Fruit fly (Drosophila melanogaster) whole organism, embryonic: ENCODE measurements around the gene CG7656.

Experiments
- B-H1 ChIP-seq: fragments of 200-800 bp; sonication (Bioruptor generic); IDR thresholded peaks from 3 replicates; pipeline ENCODE4 v1.3.6; 2022; ENCODE audit warnings: missing biosample characterization, missing genetic modification characterization
- BEAF-32 ChIP-seq: fragments of 200-800 bp; sonication (Bioruptor generic); optimal IDR thresholded peaks from 3 replicates; lab custom pipeline; 2017; ENCODE audit warnings: missing biosample characterization, missing genetic modification characterization, mild to moderate bottlenecking, moderate library complexity, missing genetic modification reagents
- Blimp-1 ChIP-seq: fragments of 200-800 bp; sonication (Bioruptor generic); optimal IDR thresholded peaks from 3 replicates; lab custom pipeline; 2018; ENCODE audit warnings: missing biosample characterization, missing genetic modification characterization, mild to moderate bottlenecking, moderate library complexity, missing genetic modification reagents
- CG10267 ChIP-seq: fragments of 200-800 bp; sonication (Bioruptor generic); optimal IDR thresholded peaks from 2 replicates; lab custom pipeline; 2018; ENCODE audit warnings: missing biosample characterization, mild to moderate bottlenecking, missing genetic modification characterization, moderate library complexity
- CG10543 ChIP-seq: fragments of 200-800 bp; sonication (Bioruptor generic); optimal IDR thresholded peaks from 3 replicates; lab custom pipeline; 2017; ENCODE audit warnings: missing biosample characterization, mild to moderate bottlenecking, missing genetic modification characterization, moderate library complexity
- CG11696 ChIP-seq: fragments of 200-800 bp; sonication (Bioruptor generic); IDR thresholded peaks from 2 replicates; pipeline ENCODE4 v1.3.6; 2022; ENCODE audit warnings: missing biosample characterization, missing genetic modification characterization
- CG15269 ChIP-seq: fragments of 200-800 bp; sonication (Bioruptor generic); optimal IDR thresholded peaks from 2 replicates; lab custom pipeline; 2018; ENCODE audit warnings: missing biosample characterization, mild to moderate bottlenecking, missing genetic modification characterization, moderate library complexity
- CG1647 ChIP-seq: fragments of 200-800 bp; sonication (Bioruptor generic); optimal IDR thresholded peaks from 3 replicates; lab custom pipeline; 2016; ENCODE audit warnings: missing biosample characterization, missing genetic modification characterization
- CG17912 ChIP-seq: fragments of 200-800 bp; sonication (Bioruptor generic); optimal IDR thresholded peaks from 2 replicates; lab custom pipeline; 2018; ENCODE audit warnings: missing biosample characterization, mild to moderate bottlenecking, missing genetic modification characterization
- CG2120 ChIP-seq: fragments of 200-800 bp; sonication (Bioruptor generic); optimal IDR thresholded peaks from 3 replicates; lab custom pipeline; 2016; ENCODE audit warnings: missing biosample characterization, missing genetic modification characterization
- CG2199 ChIP-seq: fragments of 200-800 bp; sonication (Bioruptor generic); IDR thresholded peaks from 3 replicates; pipeline ENCODE4 v1.3.6; 2022; ENCODE audit warnings: missing biosample characterization, missing genetic modification characterization
- CG2678 ChIP-seq: fragments of 200-800 bp; sonication (Bioruptor generic); optimal IDR thresholded peaks from 3 replicates; lab custom pipeline; 2019; ENCODE audit warnings: missing biosample characterization, mild to moderate bottlenecking, missing genetic modification characterization, moderate library complexity
- CG3163 ChIP-seq: fragments of 200-800 bp; sonication (Bioruptor generic); optimal IDR thresholded peaks from 3 replicates; lab custom pipeline; 2016; ENCODE audit warnings: missing biosample characterization, missing genetic modification characterization
- CG32532 ChIP-seq: fragments of 200-800 bp; sonication (Bioruptor generic); IDR thresholded peaks from 2 replicates; pipeline ENCODE4 v1.3.6; 2022; ENCODE audit warnings: missing biosample characterization, missing genetic modification characterization
- CG4360 ChIP-seq: fragments of 200-800 bp; sonication (Bioruptor generic); IDR thresholded peaks from 2 replicates; pipeline ENCODE4 v1.3.6; 2022; ENCODE audit warnings: missing biosample characterization, missing genetic modification characterization
- CG4730 ChIP-seq: fragments of 200-800 bp; sonication (Bioruptor generic); IDR thresholded peaks from 2 replicates; pipeline ENCODE4 v1.3.6; 2022; ENCODE audit warnings: missing biosample characterization, missing genetic modification characterization
- CG6689 ChIP-seq: fragments of 200-800 bp; sonication (Bioruptor generic); IDR thresholded peaks from 2 replicates; pipeline ENCODE4 v1.3.6; 2022; ENCODE audit warnings: missing biosample characterization, missing genetic modification characterization
- CG8765 ChIP-seq: fragments of 200-800 bp; sonication (Bioruptor generic); IDR thresholded peaks from 2 replicates; pipeline ENCODE4 v1.3.6; 2022; ENCODE audit warnings: missing biosample characterization, missing genetic modification characterization
- CG9437 ChIP-seq: fragments of 200-800 bp; sonication (Bioruptor generic); optimal IDR thresholded peaks from 2 replicates; lab custom pipeline; 2018; ENCODE audit warnings: missing biosample characterization, mild to moderate bottlenecking, missing genetic modification characterization
- CG9797 ChIP-seq: fragments of 200-800 bp; sonication (Bioruptor generic); optimal IDR thresholded peaks from 3 replicates; lab custom pipeline; 2018; ENCODE audit warnings: missing biosample characterization, mild to moderate bottlenecking, missing genetic modification characterization
- CG9876 ChIP-seq: fragments of 200-800 bp; sonication (Bioruptor generic); optimal IDR thresholded peaks from 2 replicates; lab custom pipeline; 2016; ENCODE audit warnings: missing biosample characterization, missing genetic modification characterization
- D19A ChIP-seq: fragments of 200-800 bp; optimal IDR thresholded peaks from 3 replicates; lab custom pipeline; 2019; ENCODE audit warnings: missing biosample characterization, mild to moderate bottlenecking, missing genetic modification characterization, moderate library complexity
- Ets97D ChIP-seq: fragments of 200-800 bp; sonication (Bioruptor generic); optimal IDR thresholded peaks from 3 replicates; lab custom pipeline; 2016; ENCODE audit warnings: missing biosample characterization, missing genetic modification characterization
- Fer1 ChIP-seq: fragments of 200-800 bp; sonication (Bioruptor generic); optimal IDR thresholded peaks from 2 replicates; lab custom pipeline; 2017; ENCODE audit warnings: missing biosample characterization, mild to moderate bottlenecking, missing genetic modification characterization
- HHEX ChIP-seq: fragments of 200-800 bp; sonication (Bioruptor generic); optimal IDR thresholded peaks from 3 replicates; lab custom pipeline; 2017; ENCODE audit warnings: missing biosample characterization, mild to moderate bottlenecking, missing genetic modification characterization, missing genetic modification reagents
- Lpt ChIP-seq: fragments of >200 bp; optimal IDR thresholded peaks from 2 replicates; lab custom pipeline; 2018; ENCODE audit warnings: missing biosample characterization, missing genetic modification characterization
- MTF-1 ChIP-seq: fragments of 200-800 bp; sonication (Bioruptor generic); optimal IDR thresholded peaks from 2 replicates; lab custom pipeline; 2018; ENCODE audit warnings: missing biosample characterization, mild to moderate bottlenecking, missing genetic modification characterization, borderline replicate concordance
- Max ChIP-seq: fragments of 200-800 bp; sonication (Bioruptor generic); optimal IDR thresholded peaks from 2 replicates; lab custom pipeline; 2016; ENCODE audit warnings: missing biosample characterization, mild to moderate bottlenecking, missing genetic modification characterization
- Med ChIP-seq: fragments of 200-800 bp; sonication (Bioruptor generic); peaks from one replicate; lab custom pipeline; 2016; ENCODE audit warnings: missing biosample characterization, missing genetic modification characterization, mild to moderate bottlenecking, inconsistent platforms, moderate library complexity
- Mes4 ChIP-seq: fragments of 200-800 bp; sonication (Bioruptor generic); optimal IDR thresholded peaks from 2 replicates; lab custom pipeline; 2016; ENCODE audit warnings: missing biosample characterization, missing genetic modification characterization
- Poxn ChIP-seq: fragments of 200-800 bp; sonication (Bioruptor generic); IDR thresholded peaks from 2 replicates; pipeline ENCODE4 v1.3.6; 2022; ENCODE audit warnings: missing biosample characterization, missing genetic modification characterization
- Rx ChIP-seq: fragments of 200-800 bp; sonication (Bioruptor generic); IDR thresholded peaks from 2 replicates; pipeline ENCODE4 v1.3.6; 2022; ENCODE audit warnings: missing biosample characterization, missing genetic modification characterization
- chm ChIP-seq: fragments of 200-800 bp; sonication (Bioruptor generic); IDR thresholded peaks from 2 replicates; pipeline ENCODE4 v1.3.6; 2022; ENCODE audit warnings: missing biosample characterization, missing genetic modification characterization
- crc ChIP-seq: fragments of 200-800 bp; sonication (Bioruptor generic); optimal IDR thresholded peaks from 2 replicates; lab custom pipeline; 2016; ENCODE audit warnings: missing biosample characterization, missing genetic modification characterization
- dmrt99B ChIP-seq: fragments of 200-800 bp; sonication (Bioruptor generic); optimal IDR thresholded peaks from 2 replicates; lab custom pipeline; 2018; ENCODE audit warnings: missing biosample characterization, mild to moderate bottlenecking, missing genetic modification characterization, moderate library complexity
- fd102C ChIP-seq: fragments of 200-800 bp; sonication (Bioruptor generic); optimal IDR thresholded peaks from 2 replicates; lab custom pipeline; 2018; ENCODE audit warnings: missing biosample characterization, mild to moderate bottlenecking, missing genetic modification characterization, moderate library complexity
- fu2 ChIP-seq: fragments of 200-800 bp; sonication (Bioruptor generic); optimal IDR thresholded peaks from 2 replicates; lab custom pipeline; 2016; ENCODE audit warnings: missing biosample characterization, missing genetic modification characterization
- gcm2 ChIP-seq: fragments of 200-800 bp; sonication (Bioruptor generic); optimal IDR thresholded peaks from 2 replicates; lab custom pipeline; 2016; ENCODE audit warnings: missing biosample characterization, missing genetic modification characterization
- h ChIP-seq: fragments of >200 bp; optimal IDR thresholded peaks from 2 replicates; lab custom pipeline; 2017
- luna ChIP-seq: fragments of 200-800 bp; sonication (Bioruptor generic); optimal IDR thresholded peaks from 2 replicates; lab custom pipeline; 2016; ENCODE audit warnings: missing biosample characterization, missing genetic modification characterization
- maf-S ChIP-seq: fragments of 200-800 bp; sonication (Bioruptor generic); optimal IDR thresholded peaks from 2 replicates; lab custom pipeline; 2016; ENCODE audit warnings: missing biosample characterization, missing genetic modification characterization
- pho ChIP-seq: fragments of 200-800 bp; sonication (Bioruptor generic); optimal IDR thresholded peaks from 2 replicates; lab custom pipeline; 2016; ENCODE audit warnings: missing biosample characterization, missing genetic modification characterization
- ro ChIP-seq: fragments of 200-800 bp; sonication (Bioruptor generic); IDR thresholded peaks from 2 replicates; pipeline ENCODE4 v1.3.6; 2022; ENCODE audit warnings: missing biosample characterization, missing genetic modification characterization
- slbo ChIP-seq: fragments of 200-800 bp; sonication (Bioruptor generic); IDR thresholded peaks from 2 replicates; pipeline ENCODE4 v1.3.6; 2022; ENCODE audit warnings: missing biosample characterization, missing genetic modification characterization
- sqz ChIP-seq: fragments of 200-800 bp; sonication (Bioruptor generic); optimal IDR thresholded peaks from 3 replicates; lab custom pipeline; 2018; ENCODE audit warnings: missing biosample characterization, mild to moderate bottlenecking, missing genetic modification characterization
- stwl ChIP-seq: fragments of 200-800 bp; sonication (Bioruptor generic); optimal IDR thresholded peaks from 3 replicates; lab custom pipeline; 2018; ENCODE audit warnings: missing biosample characterization, mild to moderate bottlenecking, missing genetic modification characterization, moderate library complexity
- twi ChIP-seq: fragments of 200-800 bp; optimal IDR thresholded peaks from 2 replicates; lab custom pipeline; 2019; ENCODE audit warnings: missing biosample characterization, mild to moderate bottlenecking, missing genetic modification characterization, moderate library complexity
- z ChIP-seq: fragments of 200-800 bp; sonication (Bioruptor generic); IDR thresholded peaks from 3 replicates; pipeline ENCODE4 v1.3.6; 2022; ENCODE audit warnings: missing biosample characterization, missing genetic modification characterization
- zen2 ChIP-seq: fragments of 200-800 bp; sonication (Bioruptor generic); IDR thresholded peaks from 3 replicates; pipeline ENCODE4 v1.3.6; 2022; ENCODE audit warnings: missing biosample characterization, missing genetic modification characterization; ENCODE audit not compliant: partially characterized antibody

Gene CG7656

dm6 chr3L:15587445-15588381, at the start of gene CG7656 (continued):
- TF ChIP-seq CG2120 (GFP tag; lab: Kevin White, UChicago) = peak; percentile 82
- TF ChIP-seq CG9876 (GFP tag; lab: Kevin White, UChicago) = peak; percentile 73
- TF ChIP-seq CG17912 (GFP tag; lab: Kevin White, UChicago) = peak; percentile 62
- peak; percentile 43 for TF ChIP-seq Max (GFP tag; lab: Kevin White, UChicago)
- TF ChIP-seq CG8765 = peak; percentile 23; the same call in 1 of the 2 replicates
- TF ChIP-seq Med (GFP tag; lab: Kevin White, UChicago) = peak; percentile 98
- peak; percentile 14; the same call in 1 of the 2 replicates for TF ChIP-seq CG4730
- TF ChIP-seq Rx (GFP tag; lab: Robert Waterston, UW) = 0 out of 2 replicates have a peak, but pooled peaks have one; percentile 10
- TF ChIP-seq Lpt = no peak
- no peak for TF ChIP-seq zen2 (GFP tag; lab: Robert Waterston, UW)
- no peak for TF ChIP-seq z (GFP tag; lab: Robert Waterston, UW)
- no peak for TF ChIP-seq D19A
- TF ChIP-seq CG10543 (GFP tag; lab: Kevin White, UChicago) = no peak
- TF ChIP-seq CG11696 = peak; percentile 94
- peak; percentile 14 for TF ChIP-seq CG9437 (GFP tag; lab: Kevin White, UChicago)
- no peak for TF ChIP-seq CG10267 (tag; lab: Kevin White, UChicago)
- TF ChIP-seq CG2678 (tag; lab: Kevin White, UChicago) = no peak
- peak; percentile 70; the same call in 1 of the 3 replicates for TF ChIP-seq CG2199
- peak; percentile 80 for TF ChIP-seq CG1647 (GFP tag; lab: Kevin White, UChicago)
- TF ChIP-seq sqz (GFP tag; lab: Kevin White, UChicago) = no peak
- TF ChIP-seq Mes4 (GFP tag; lab: Kevin White, UChicago) = peak; percentile 67
- peak; percentile 59 for TF ChIP-seq stwl (tag; lab: Kevin White, UChicago)
- TF ChIP-seq fd102C = peak; percentile 2
- TF ChIP-seq fu2 (GFP tag; lab: Kevin White, UChicago) = peak; percentile 77
- TF ChIP-seq CG15269 (tag; lab: Kevin White, UChicago) = peak; percentile 20
- TF ChIP-seq crc = peak; percentile 65
- TF ChIP-seq pho = peak; percentile 76
- TF ChIP-seq HHEX = no peak
- no peak for TF ChIP-seq ro (GFP tag; lab: Robert Waterston, UW)
- TF ChIP-seq CG32532 (GFP tag; lab: Robert Waterston, UW) = peak; percentile 75
- peak; percentile 63 for TF ChIP-seq luna (GFP tag; lab: Kevin White, UChicago)
- TF ChIP-seq MTF-1 (GFP tag; lab: Kevin White, UChicago) = peak; percentile 37
- TF ChIP-seq CG6689 (GFP tag; lab: Robert Waterston, UW) = peak; percentile 100
- peak; percentile 65; the same call in 1 of the 2 replicates for TF ChIP-seq CG4360
- peak; percentile 48 for TF ChIP-seq CG3163 (GFP tag; lab: Kevin White, UChicago)
- TF ChIP-seq Blimp-1 (GFP tag; lab: Kevin White, UChicago) = no peak
- peak; percentile 75 for TF ChIP-seq chm (GFP tag; lab: Robert Waterston, UW)
- peak; percentile 45 for TF ChIP-seq gcm2 (GFP tag; lab: Kevin White, UChicago)
- TF ChIP-seq Poxn (GFP tag; lab: Robert Waterston, UW) = no peak
- peak; percentile 50 for TF ChIP-seq dmrt99B (tag; lab: Kevin White, UChicago)
- TF ChIP-seq B-H1 (GFP tag; lab: Robert Waterston, UW) = peak; percentile 49; the same call in 2 of the 3 replicates
- TF ChIP-seq h (lab: Kevin White, UChicago) = no peak
- TF ChIP-seq Fer1 = no peak
- TF ChIP-seq twi (tag; lab: Kevin White, UChicago) = no peak
- TF ChIP-seq slbo (GFP tag; lab: Robert Waterston, UW) = peak; percentile 82
- TF ChIP-seq CG9797 (GFP tag; lab: Kevin White, UChicago) = no peak
- TF ChIP-seq Ets97D (GFP tag; lab: Kevin White, UChicago) = peak; percentile 60
- TF ChIP-seq BEAF-32 (GFP tag; lab: Kevin White, UChicago) = peak; percentile 10
- peak; percentile 68 for TF ChIP-seq maf-S (GFP tag; lab: Kevin White, UChicago)
